Fruit fly (Drosophila melanogaster) Kc167 (cell line): Measurements from ENCODE around the gene BRWD3.

ENCODE experiments used
- Myc ChIP-seq: fragments of >200 bp; optimal IDR thresholded peaks from 2 replicates; lab custom pipeline; 2017; ENCODE audit warnings: missing external identifiers
- h ChIP-seq: fragments of >200 bp; optimal IDR thresholded peaks from 3 replicates; lab custom pipeline; 2018; ENCODE audit warnings: missing external identifiers
- insv ChIP-seq: fragments of >200 bp; optimal IDR thresholded peaks from 3 replicates; lab custom pipeline; 2018; ENCODE audit warnings: missing external identifiers
- ttk ChIP-seq: sonication (Bioruptor generic); optimal IDR thresholded peaks from 2 replicates; lab custom pipeline; 2017; ENCODE audit warnings: missing external identifiers

- TF ChIP-seq h (no peak), ttk (lab: Kevin White, UChicago) (no peak), Myc (no peak), insv (lab: Kevin White, UChicago) (no peak)
Observed at dm6 chr3R:24296913-24297312, 21.9 kb upstream of the BRWD3 start.
